Worm (Caenorhabditis elegans): ENCODE results near the gene K02C4.3.

DNA sequence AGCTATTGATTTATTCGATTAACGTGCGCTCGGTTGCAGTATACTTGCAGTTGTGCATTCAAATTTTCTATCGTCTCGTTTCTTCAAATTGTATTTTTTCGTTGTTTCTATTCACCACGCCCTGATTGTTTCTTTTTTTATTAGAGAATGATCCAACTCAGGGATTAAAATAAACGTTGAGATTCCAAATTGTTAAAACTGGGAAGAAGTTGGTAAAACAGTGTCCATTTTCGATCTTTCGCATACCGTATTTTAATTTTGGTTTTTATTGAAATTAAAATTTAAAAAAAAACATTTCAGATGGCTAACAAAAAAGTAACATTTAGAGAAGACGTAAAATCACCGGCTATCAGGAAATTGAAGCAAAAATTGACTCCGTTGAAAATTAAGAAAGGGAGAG is 39.4 kb downstream of the K02C4.3 start, which contains the start of gene apn-1:
- TF ChIP-seq F16B12.6 (tag; optimal IDR thresholded peaks at IDR 0.05) (no peak), vab-15 (tag; optimal IDR thresholded peaks at IDR 0.05) (no peak), ceh-90 (tag; optimal IDR thresholded peaks at IDR 0.05) (no peak), mdl-1 (tag; optimal IDR thresholded peaks at IDR 0.05) (no peak), snpc-4 (tag; optimal IDR thresholded peaks at IDR 0.05) (no peak), lin-13 (GFP tag; optimal IDR thresholded peaks at IDR 0.05) (no peak), xbp-1 (tag; optimal IDR thresholded peaks at IDR 0.05) (no peak), fkh-8 (tag; optimal IDR thresholded peaks at IDR 0.05) (no peak)
